Worm (Caenorhabditis elegans) whole organism, young adult: ENCODE results near the gene nuaf-1.

Experiments
- C06A6.2 ChIP-seq: fragments of 200-800 bp; sonication (Bioruptor generic); conservative IDR thresholded peaks from 2 replicates; pipeline ENCODE4 v1.3.6; 2022; ENCODE audit warnings: missing genetic modification characterization, missing compliant biosample characterization
- F49E8.2 ChIP-seq: sonication (generic microtip); optimal IDR thresholded peaks from 3 replicates; lab custom pipeline; 2017; ENCODE audit warnings: missing genetic modification characterization, mild to moderate bottlenecking, missing compliant biosample characterization, antibody characterized with exemption, moderate library complexity; ENCODE audit not compliant: insufficient read depth
- K12H6.12 ChIP-seq: fragments of 200-800 bp; sonication (Bioruptor generic); optimal IDR thresholded peaks from 2 replicates; lab custom pipeline; 2018; ENCODE audit warnings: mild to moderate bottlenecking, missing genetic modification characterization, missing compliant biosample characterization
- T26A5.8 ChIP-seq: sonication (generic microtip); optimal IDR thresholded peaks from 2 replicates; lab custom pipeline; 2016; ENCODE audit warnings: missing genetic modification characterization, missing compliant biosample characterization
- ama-1 ChIP-seq, 3 experiments: fragments of 150-350 bp in 1 of 3; sonication (generic microtip) in 2 of 3; optimal IDR thresholded peaks; 2 replicates each; lab custom pipeline; 2014 to 2018; ENCODE audit warnings: missing biosample characterization in 2 of 3, missing genetic modification characterization in 2 of 3, missing genetic modification reagents in 2 of 3
- dpl-1 ChIP-seq: fragments of 150-350 bp; optimal IDR thresholded peaks from 2 replicates; lab custom pipeline; 2014; ENCODE audit warnings: missing biosample characterization, missing genetic modification reagents, missing genetic modification characterization
- lin-26 ChIP-seq: fragments of 200-800 bp; sonication (Bioruptor generic); IDR thresholded peaks from 2 replicates; pipeline ENCODE4 v1.3.6; 2022; ENCODE audit warnings: missing genetic modification reagents, missing genetic modification characterization, missing compliant biosample characterization
- lin-35 ChIP-seq, 3 experiments: fragments of 150-350 bp in 2 of 3; sonication (generic microtip) in 1 of 3; optimal IDR thresholded peaks; 2 replicates each; lab custom pipeline; 2014 to 2018; ENCODE audit warnings: missing biosample characterization in 3 of 3, missing genetic modification characterization in 3 of 3, missing genetic modification reagents in 3 of 3
- lin-54 ChIP-seq: fragments of 200-800 bp; sonication (Bioruptor generic); optimal IDR thresholded peaks from 2 replicates; lab custom pipeline; 2018; ENCODE audit warnings: mild to moderate bottlenecking, missing genetic modification characterization, missing compliant biosample characterization
- snpc-1.1 ChIP-seq: sonication (generic microtip); optimal IDR thresholded peaks from 2 replicates; lab custom pipeline; 2017; ENCODE audit warnings: missing genetic modification characterization, mild to moderate bottlenecking, missing compliant biosample characterization, antibody characterized with exemption, moderate library complexity, missing genotype, missing genetic modification reagents; ENCODE audit not compliant: insufficient read depth
- unc-62 ChIP-seq: fragments of 150-350 bp; optimal IDR thresholded peaks from 2 replicates; lab custom pipeline; 2014; ENCODE audit warnings: missing biosample characterization, missing genetic modification reagents, missing genetic modification characterization
- ztf-18 ChIP-seq: sonication (generic microtip); optimal IDR thresholded peaks from 2 replicates; lab custom pipeline; 2016; ENCODE audit warnings: missing genotype, mild to moderate bottlenecking, missing genetic modification characterization, missing compliant biosample characterization

ce11 chrV:13529165-13529564, 39.3 kb downstream of the nuaf-1 start:
- TF ChIP-seq lin-26 (no peak), unc-62 (no peak), snpc-1.1 (no peak), ama-1 (optimal IDR thresholded peaks at IDR 0.05; lab: Kevin White, UChicago) (no peak), ama-1 (GFP tag; optimal IDR thresholded peaks at IDR 0.05; lab: Kevin White, UChicago) (no peak), K12H6.12 (tag; lab: Kevin White, UChicago) (no peak), T26A5.8 (no peak), lin-35 (GFP tag; optimal IDR thresholded peaks at IDR 0.05; lab: Kevin White, UChicago) (no peak), F49E8.2 (tag; lab: Kevin White, UChicago) (no peak), dpl-1 (GFP tag; lab: Kevin White, UChicago) (no peak), lin-54 (GFP tag; lab: Kevin White, UChicago) (no peak), C06A6.2 (GFP tag; lab: Robert Waterston, UW) (no peak), ztf-18 (no peak)
